Worm (Caenorhabditis elegans): ENCODE measurements around the gene C18A3.3.

Gene C18A3.3

DNA sequence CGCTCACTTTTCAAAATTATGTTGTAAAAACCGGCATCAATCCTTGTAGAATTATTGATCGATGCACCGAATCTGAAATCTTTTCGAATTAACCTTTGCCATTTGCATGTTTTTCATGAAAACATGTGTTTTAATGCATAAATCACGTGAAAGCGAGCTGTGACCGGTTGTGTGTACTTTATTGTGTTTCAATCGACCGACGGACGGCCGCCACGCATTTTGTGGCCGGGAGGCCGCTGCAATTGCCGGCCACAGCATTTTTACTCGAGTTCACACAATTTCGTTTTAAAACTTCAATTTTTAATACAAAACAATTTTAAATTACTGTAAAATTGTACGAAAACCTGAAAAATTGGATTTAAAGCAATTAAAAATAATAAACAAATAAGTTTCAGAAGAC, 27.1 kb upstream of the C18A3.3 start, which contains the start of gene C25H3.11 (continued):
- TF ChIP-seq hlh-4 (tag; optimal IDR thresholded peaks at IDR 0.05) (no peak), pax-3 (tag; optimal IDR thresholded peaks at IDR 0.05) (no peak), swsn-7 (tag; optimal IDR thresholded peaks at IDR 0.05) (peak; percentile 3), rnt-1 (tag; optimal IDR thresholded peaks at IDR 0.05) (peak; percentile 26), nhr-19 (GFP tag; conservative IDR thresholded peaks at IDR 0.05) (no peak), C34B4.2 (tag; optimal IDR thresholded peaks at IDR 0.05) (no peak), nhr-237 (tag; optimal IDR thresholded peaks at IDR 0.05) (no peak), mep-1 (tag; optimal IDR thresholded peaks at IDR 0.05) (peak; percentile 31), ceh-63 (GFP tag; optimal IDR thresholded peaks at IDR 0.05) (no peak), egl-13 (tag; optimal IDR thresholded peaks at IDR 0.05) (no peak), sox-4 (tag; optimal IDR thresholded peaks at IDR 0.05) (no peak), sptf-1 (tag; optimal IDR thresholded peaks at IDR 0.05) (no peak), aly-2 (tag; optimal IDR thresholded peaks at IDR 0.05) (no peak), alr-1 (tag; optimal IDR thresholded peaks at IDR 0.05; ENCODE audit: borderline replicate concordance) (no peak), efl-1 (optimal IDR thresholded peaks at IDR 0.05) (peak in 1 of 2 experiments; percentile 3), efl-1 (GFP tag; optimal IDR thresholded peaks at IDR 0.05 in 1 of 2) (peak in 1 of 2 experiments; percentile 4), nhr-12 (tag; optimal IDR thresholded peaks at IDR 0.05) (no peak), zag-1 (tag; optimal IDR thresholded peaks at IDR 0.05) (no peak), dpl-1 (GFP tag; optimal IDR thresholded peaks at IDR 0.05) (peak in 2 of 3 experiments; percentile 9 to 27), C16A3.4 (tag; optimal IDR thresholded peaks at IDR 0.05) (peak; percentile 24), unc-86 (tag; optimal IDR thresholded peaks at IDR 0.05) (no peak), lin-15B (tag; optimal IDR thresholded peaks at IDR 0.05) (peak; percentile 15), nhr-84 (tag; optimal IDR thresholded peaks at IDR 0.05) (no peak), F16B12.6 (tag; optimal IDR thresholded peaks at IDR 0.05) (no peak), vab-15 (tag; optimal IDR thresholded peaks at IDR 0.05) (no peak), tbx-2 (tag; optimal IDR thresholded peaks at IDR 0.05) (no peak), blmp-1 (tag; optimal IDR thresholded peaks at IDR 0.05) (no peak), hlh-17 (GFP tag; optimal IDR thresholded peaks at IDR 0.05; ENCODE audit: borderline replicate concordance) (no peak), egl-27 (tag; optimal IDR thresholded peaks at IDR 0.05) (no peak), mab-9 (GFP tag; IDR thresholded peaks at IDR 0.05) (no peak), fkh-8 (tag; optimal IDR thresholded peaks at IDR 0.05) (no peak), ceh-90 (tag; optimal IDR thresholded peaks at IDR 0.05) (no peak), hpl-2 (GFP tag; optimal IDR thresholded peaks at IDR 0.05) (no peak), nhr-76 (tag; optimal IDR thresholded peaks at IDR 0.05) (no peak)

DNA sequence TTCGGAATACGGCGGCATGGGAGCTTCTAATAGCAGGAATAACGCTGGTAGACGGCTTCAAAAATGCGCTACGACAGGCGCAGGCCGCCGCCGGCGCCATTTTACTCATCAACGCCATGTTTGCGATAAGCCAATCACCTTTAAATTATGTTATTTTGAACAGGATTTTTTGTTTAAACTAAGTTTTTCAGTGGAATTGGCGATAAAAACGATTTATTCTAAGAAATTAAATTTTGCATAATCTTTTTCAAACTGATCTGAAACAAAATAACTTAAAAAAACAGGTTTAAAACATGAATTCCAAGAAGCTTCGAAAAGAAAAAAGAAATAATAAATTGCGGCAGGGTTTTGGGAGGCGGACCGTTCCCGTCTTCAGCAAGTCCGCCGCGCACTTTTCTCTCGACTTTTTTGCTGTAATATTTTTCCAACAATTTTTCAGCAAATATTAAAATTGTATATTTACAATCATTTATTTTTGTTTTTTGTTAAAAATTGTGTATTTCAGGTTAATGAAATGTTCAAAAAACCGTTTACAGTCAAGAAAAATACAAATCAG, 24.8 kb upstream of the C18A3.3 start, which contains the start of the genes ndub-5 and eif-2D:
ndub-5 (minus strand) TSS at position 138 of the 556 bp plus-strand sequence.
eif-2D (plus strand) TSS at position 506 of the 556 bp plus-strand sequence.
- no peak for TF ChIP-seq zag-1 (tag; optimal IDR thresholded peaks at IDR 0.05)
- TF ChIP-seq jun-1 (tag; optimal IDR thresholded peaks at IDR 0.05): no peak
- TF ChIP-seq lin-13 (GFP tag; optimal IDR thresholded peaks at IDR 0.05): no peak
- TF ChIP-seq lin-35 (GFP tag; optimal IDR thresholded peaks at IDR 0.05): peak in 1 of 2 experiments; percentile 25
- TF ChIP-seq blmp-1 (tag; optimal IDR thresholded peaks at IDR 0.05): no peak
- TF ChIP-seq unc-62 (GFP tag; optimal IDR thresholded peaks at IDR 0.05): no peak
- TF ChIP-seq unc-86 (tag; optimal IDR thresholded peaks at IDR 0.05): no peak
- no peak for TF ChIP-seq ztf-11 (tag; optimal IDR thresholded peaks at IDR 0.05)
- TF ChIP-seq mdl-1 (tag; optimal IDR thresholded peaks at IDR 0.05): no peak
- no peak for TF ChIP-seq efl-1 (optimal IDR thresholded peaks at IDR 0.05)
- TF ChIP-seq efl-1 (GFP tag; optimal IDR thresholded peaks at IDR 0.05 in 1 of 2): peak in 1 of 2 experiments; percentile 79
- no peak for TF ChIP-seq pax-3 (tag; optimal IDR thresholded peaks at IDR 0.05)
- no peak for TF ChIP-seq C04F5.9 (tag; optimal IDR thresholded peaks at IDR 0.05)
- TF ChIP-seq elt-2 (tag; optimal IDR thresholded peaks at IDR 0.05): no peak
- no peak for TF ChIP-seq rnt-1 (tag; optimal IDR thresholded peaks at IDR 0.05)
- no peak for TF ChIP-seq fkh-10 (GFP tag; optimal IDR thresholded peaks at IDR 0.05)
- peak in 1 of 2 experiments; percentile 36 for TF ChIP-seq lsy-2 (tag; optimal IDR thresholded peaks at IDR 0.05)
- TF ChIP-seq ceh-90 (tag; optimal IDR thresholded peaks at IDR 0.05): no peak
- no peak for TF ChIP-seq egl-27 (tag; optimal IDR thresholded peaks at IDR 0.05)
- TF ChIP-seq nhr-71 (tag; optimal IDR thresholded peaks at IDR 0.05): peak; percentile 12
- TF ChIP-seq lin-14 (GFP tag; optimal IDR thresholded peaks at IDR 0.05): peak; percentile 19
- no peak for TF ChIP-seq vab-15 (tag; optimal IDR thresholded peaks at IDR 0.05)
- TF ChIP-seq tbx-2 (tag; optimal IDR thresholded peaks at IDR 0.05): no peak
- no peak for TF ChIP-seq ceh-82 (tag; optimal IDR thresholded peaks at IDR 0.05)
- no peak for TF ChIP-seq nhr-11 (tag; optimal IDR thresholded peaks at IDR 0.05)
- no peak for TF ChIP-seq nhr-28 (tag; optimal IDR thresholded peaks at IDR 0.05)
- no peak for TF ChIP-seq dsc-1 (tag; optimal IDR thresholded peaks at IDR 0.05)
- peak in 1 of 3 experiments; percentile 38 for TF ChIP-seq dpl-1 (GFP tag; optimal IDR thresholded peaks at IDR 0.05)
- TF ChIP-seq lin-15B (tag; optimal IDR thresholded peaks at IDR 0.05): no peak
